Fruit fly (Drosophila melanogaster) whole organism, wandering third instar larva: ENCODE measurements around the gene CG4666.
A peak's percentile ranks its signal among the peaks of the same experiment; 100 is the strongest.

Experiments
- Abd-B ChIP-seq: fragments of >200 bp; optimal IDR thresholded peaks from 2 replicates; lab custom pipeline; 2017; ENCODE audit warnings: missing biosample characterization, missing genetic modification characterization
- CG32264 ChIP-seq: fragments of 200-800 bp; sonication (Bioruptor generic); optimal IDR thresholded peaks from 2 replicates; lab custom pipeline; 2016; ENCODE audit warnings: missing biosample characterization, missing genetic modification characterization
- CG9705 ChIP-seq: fragments of 200-800 bp; sonication (Bioruptor generic); optimal IDR thresholded peaks from 2 replicates; lab custom pipeline; 2018; ENCODE audit warnings: missing biosample characterization, mild to moderate bottlenecking, missing genetic modification characterization
- CrebA ChIP-seq: fragments of 200-800 bp; sonication (Bioruptor generic); optimal IDR thresholded peaks from 2 replicates; lab custom pipeline; 2016; ENCODE audit warnings: missing biosample characterization, mild to moderate bottlenecking, missing genetic modification characterization, borderline replicate concordance
- Dfd ChIP-seq: fragments of >200 bp; optimal IDR thresholded peaks from 2 replicates; lab custom pipeline; 2017; ENCODE audit warnings: missing biosample characterization, missing genetic modification characterization
- Dif ChIP-seq: fragments of 200-275, 200-300 bp; sonication (Bioruptor generic); optimal IDR thresholded peaks from 2 replicates; lab custom pipeline; 2018; ENCODE audit warnings: missing biosample characterization, missing genetic modification characterization; ENCODE audit not compliant: partially characterized antibody
- GATAd ChIP-seq: sonication (Bioruptor generic); optimal IDR thresholded peaks from 2 replicates; lab custom pipeline; 2016; ENCODE audit warnings: missing biosample characterization, missing genetic modification characterization
- HLH106 ChIP-seq: fragments of 200-800 bp; optimal IDR thresholded peaks from 3 replicates; lab custom pipeline; 2019; ENCODE audit warnings: missing biosample characterization, mild to moderate bottlenecking, missing genetic modification characterization, moderate library complexity
- Hnf4 ChIP-seq: fragments of 200-800 bp; sonication (Bioruptor generic); optimal IDR thresholded peaks from 2 replicates; lab custom pipeline; 2016; ENCODE audit warnings: missing biosample characterization, mild to moderate bottlenecking, missing genetic modification characterization
- Hr78 ChIP-seq: fragments of >200 bp; optimal IDR thresholded peaks from 2 replicates; lab custom pipeline; 2017; ENCODE audit warnings: missing biosample characterization, missing genetic modification characterization
- Hr83 ChIP-seq: fragments of 200-300 bp; sonication (Bioruptor generic); optimal IDR thresholded peaks from 2 replicates; lab custom pipeline; 2016; ENCODE audit warnings: missing biosample characterization, mild to moderate bottlenecking, missing genetic modification characterization, moderate library complexity; ENCODE audit not compliant: poor library complexity, severe bottlenecking
- Jra ChIP-seq: sonication (Bioruptor generic); optimal IDR thresholded peaks from 2 replicates; lab custom pipeline; 2016; ENCODE audit warnings: missing biosample characterization, missing genetic modification characterization
- Mio ChIP-seq: sonication (Bioruptor generic); optimal IDR thresholded peaks from 2 replicates; lab custom pipeline; 2016; ENCODE audit warnings: missing biosample characterization, missing genetic modification characterization
- Myc ChIP-seq: fragments of >200 bp; optimal IDR thresholded peaks from 2 replicates; lab custom pipeline; 2017
- N ChIP-seq: fragments of >200 bp; optimal IDR thresholded peaks from 2 replicates; lab custom pipeline; 2018; ENCODE audit warnings: missing biosample characterization, missing external identifiers, missing genetic modification characterization
- OdsH ChIP-seq: fragments of 200-800 bp; sonication (Bioruptor generic); optimal IDR thresholded peaks from 2 replicates; lab custom pipeline; 2016; ENCODE audit warnings: missing biosample characterization, mild to moderate bottlenecking, missing genetic modification characterization
- Rel ChIP-seq, 2 experiments: fragments of 200-800 bp; sonication (Bioruptor generic) in 1 of 2; optimal IDR thresholded peaks; 2 replicates in 1 of 2; 3 replicates in 1 of 2; lab custom pipeline; 2016 to 2019; ENCODE audit warnings: mild to moderate bottlenecking in 2 of 2, missing biosample characterization in 2 of 2, missing genetic modification characterization in 2 of 2, moderate library complexity in 1 of 2
- Sp1 ChIP-seq: fragments of 200-800 bp; sonication (Bioruptor generic); optimal IDR thresholded peaks from 3 replicates; lab custom pipeline; 2019; ENCODE audit warnings: missing biosample characterization, mild to moderate bottlenecking, missing genetic modification characterization, moderate library complexity
- Vsx2 ChIP-seq: fragments of 200-300, 225-300 bp; sonication (Bioruptor generic); optimal IDR thresholded peaks from 2 replicates; lab custom pipeline; 2018; ENCODE audit warnings: missing biosample characterization, missing genetic modification characterization; ENCODE audit not compliant: partially characterized antibody
- br ChIP-seq: fragments of 200-800 bp; sonication (Bioruptor generic); optimal IDR thresholded peaks from 2 replicates; lab custom pipeline; 2016; ENCODE audit warnings: missing biosample characterization, missing genetic modification characterization
- brk ChIP-seq: fragments of 200-800 bp; sonication (Bioruptor generic); optimal IDR thresholded peaks from 2 replicates; lab custom pipeline; 2016; ENCODE audit warnings: missing biosample characterization, mild to moderate bottlenecking, missing genetic modification characterization
- dl ChIP-seq, 2 experiments: fragments of 175-275, 200-275 bp in 1 of 2; fragments of 200-275 bp in 1 of 2; sonication (Bioruptor generic); optimal IDR thresholded peaks; lab custom pipeline; 2018; ENCODE audit warnings: mild to moderate bottlenecking in 2 of 2, missing biosample characterization in 2 of 2, missing genetic modification characterization in 2 of 2, moderate library complexity in 2 of 2; ENCODE audit not compliant: partially characterized antibody in 2 of 2, insufficient read depth in 1 of 2
- dmrt93B ChIP-seq: fragments of 200-800 bp; sonication (Bioruptor generic); optimal IDR thresholded peaks from 2 replicates; lab custom pipeline; 2018; ENCODE audit warnings: missing biosample characterization, mild to moderate bottlenecking, missing genetic modification characterization
- dsf ChIP-seq: sonication (Bioruptor generic); optimal IDR thresholded peaks from 2 replicates; lab custom pipeline; 2016; ENCODE audit warnings: missing biosample characterization, missing genetic modification characterization, borderline replicate concordance
- ey ChIP-seq: fragments of 200-800 bp; sonication (Bioruptor generic); optimal IDR thresholded peaks from 2 replicates; lab custom pipeline; 2016; ENCODE audit warnings: missing biosample characterization, missing genetic modification characterization
- foxo ChIP-seq, 2 experiments: fragments of 200-800 bp; sonication (Bioruptor generic); optimal IDR thresholded peaks; 2 replicates in 1 of 2; 3 replicates in 1 of 2; lab custom pipeline; 2016 to 2017; ENCODE audit warnings: missing biosample characterization in 2 of 2, missing genetic modification characterization in 2 of 2
- fru ChIP-seq: fragments of 200-800 bp; sonication (Bioruptor generic); optimal IDR thresholded peaks from 3 replicates; lab custom pipeline; 2016; ENCODE audit warnings: missing biosample characterization, mild to moderate bottlenecking, missing genetic modification characterization
- h ChIP-seq: fragments of 200-800 bp; sonication (Bioruptor generic); optimal IDR thresholded peaks from 3 replicates; lab custom pipeline; 2016; ENCODE audit warnings: missing biosample characterization, mild to moderate bottlenecking, missing genetic modification characterization
- jim ChIP-seq: fragments of 175-275, 200-325 bp; sonication (Bioruptor generic); optimal IDR thresholded peaks from 2 replicates; lab custom pipeline; 2016; ENCODE audit warnings: missing biosample characterization, mild to moderate bottlenecking, missing genetic modification characterization
- lola ChIP-seq: fragments of >200 bp; optimal IDR thresholded peaks from 2 replicates; lab custom pipeline; 2017; ENCODE audit warnings: missing biosample characterization, missing genetic modification characterization
- pan ChIP-seq: fragments of >200 bp; optimal IDR thresholded peaks from 2 replicates; lab custom pipeline; 2017
- psq ChIP-seq: fragments of 200-800 bp; sonication (Bioruptor generic); optimal IDR thresholded peaks from 3 replicates; lab custom pipeline; 2017; ENCODE audit warnings: missing biosample characterization, mild to moderate bottlenecking, missing genetic modification characterization, moderate library complexity
- rgr ChIP-seq: fragments of 200-800 bp; sonication (Bioruptor generic); optimal IDR thresholded peaks from 3 replicates; lab custom pipeline; 2016; ENCODE audit warnings: missing biosample characterization, mild to moderate bottlenecking, missing genetic modification characterization
- sage ChIP-seq: fragments of 200-800 bp; sonication (Bioruptor generic); optimal IDR thresholded peaks from 2 replicates; lab custom pipeline; 2016; ENCODE audit warnings: missing biosample characterization, mild to moderate bottlenecking, missing genetic modification characterization
- sv ChIP-seq: fragments of 200-800 bp; sonication (Bioruptor generic); optimal IDR thresholded peaks from 3 replicates; lab custom pipeline; 2016; ENCODE audit warnings: missing biosample characterization, missing genetic modification characterization
- tai ChIP-seq: sonication (Bioruptor generic); optimal IDR thresholded peaks from 2 replicates; lab custom pipeline; 2016; ENCODE audit warnings: missing biosample characterization, missing genetic modification characterization
- usp ChIP-seq: fragments of >200 bp; optimal IDR thresholded peaks from 2 replicates; lab custom pipeline; 2017; ENCODE audit warnings: missing biosample characterization, missing genetic modification characterization
- woc ChIP-seq: sonication (Bioruptor generic); optimal IDR thresholded peaks from 2 replicates; lab custom pipeline; 2016; ENCODE audit warnings: missing biosample characterization, mild to moderate bottlenecking, missing genetic modification characterization

The CG4666 gene

DNA sequence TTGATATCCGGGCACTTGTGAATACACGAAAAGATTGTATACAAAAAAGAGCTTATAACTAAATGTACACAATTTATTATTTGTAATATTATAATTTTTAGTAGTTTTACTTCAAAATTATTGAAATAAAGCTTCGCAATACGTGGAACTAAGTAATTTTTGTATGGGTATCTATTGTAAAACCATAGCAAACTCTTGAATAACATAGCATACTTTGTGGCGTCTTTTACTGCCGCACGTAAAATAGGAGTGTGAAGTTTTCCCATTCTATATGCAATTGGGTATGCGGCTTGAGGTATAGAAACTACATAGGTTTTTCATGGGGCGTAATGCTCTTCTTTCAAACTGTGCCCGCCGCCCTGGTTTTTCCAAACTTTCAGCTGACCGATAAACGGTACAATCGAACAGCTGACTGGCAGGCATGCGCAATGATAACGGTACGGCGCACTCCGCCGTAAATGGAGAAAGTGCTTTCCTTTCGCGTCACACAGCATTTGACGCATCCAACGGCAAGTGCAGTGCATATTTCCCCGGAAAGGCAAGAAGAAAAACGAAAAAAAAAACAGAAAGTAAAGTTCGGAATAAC lies 38.1 kb downstream of the CG4666 start, which contains the start of gene CG5937:
CG5937 (plus strand) TSS at position 575 of the 586 bp plus-strand sequence.
- no peak for TF ChIP-seq CG32264
- TF ChIP-seq HLH106 = peak; percentile 1

DNA sequence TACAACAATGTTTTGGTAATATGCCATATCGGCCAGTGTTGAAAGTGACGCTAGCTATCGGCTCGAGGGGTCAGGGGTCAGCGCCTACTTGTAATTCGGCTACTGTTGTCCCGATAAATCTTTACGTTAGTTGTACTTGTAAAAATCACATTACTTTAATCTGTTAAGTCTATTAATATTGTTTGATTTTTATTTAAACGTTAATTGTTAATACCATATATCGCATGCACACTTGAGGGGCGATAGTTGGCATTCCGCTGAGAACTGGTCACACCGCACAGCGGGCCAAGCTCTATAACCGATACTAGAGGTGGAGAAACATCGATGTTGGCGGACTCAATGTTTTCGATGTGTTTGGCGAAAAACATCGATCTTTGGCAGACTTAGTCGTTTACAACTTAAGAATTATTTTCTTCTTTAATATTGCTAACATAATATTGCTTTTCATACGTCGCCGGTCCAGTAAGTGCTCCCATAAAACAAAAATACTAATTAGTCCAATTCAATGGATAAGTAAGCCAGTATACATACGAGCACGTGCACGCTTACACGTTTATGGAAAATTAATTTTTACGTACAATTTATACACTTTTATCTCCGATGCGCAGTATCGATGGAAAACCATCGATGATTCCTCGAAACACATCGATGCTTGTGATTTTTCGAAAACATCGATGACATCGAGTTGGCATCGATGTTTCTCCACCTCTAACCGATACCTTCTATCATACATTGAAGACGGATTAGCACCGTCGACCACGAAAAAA lies 40.2 kb downstream of the CG4666 start, which contains the start of the genes rux and MCTS1:
rux (minus strand) TSS at position 621 of the 767 bp plus-strand sequence.
MCTS1 (plus strand) TSS at position 713 of the 767 bp plus-strand sequence.
- TF ChIP-seq Hnf4 (peak; percentile 55), dsf (GFP tag; lab: Kevin White, UChicago) (no peak), sv (GFP tag; lab: Kevin White, UChicago) (no peak), Dfd (GFP tag; lab: Kevin White, UChicago) (no peak), Mio (GFP tag; lab: Kevin White, UChicago) (no peak), br (GFP tag; lab: Kevin White, UChicago) (peak; percentile 32), brk (GFP tag; lab: Kevin White, UChicago) (peak; percentile 52), Abd-B (no peak), CG9705 (no peak), OdsH (GFP tag; lab: Kevin White, UChicago) (peak; percentile 16), lola (GFP tag; lab: Kevin White, UChicago) (no peak), Hr78 (peak; percentile 63), dl (GFP tag; optimal IDR thresholded peaks at IDR 0.05; lab: Kevin White, UChicago; ENCODE audit: insufficient read depth in 1 of 2, partially characterized antibody in 2 of 2) (no peak), h (GFP tag; lab: Kevin White, UChicago) (peak; percentile 35), N (GFP tag; lab: Kevin White, UChicago) (no peak), Myc (lab: Kevin White, UChicago) (no peak), woc (GFP tag; lab: Kevin White, UChicago) (peak; percentile 72), foxo (GFP tag; optimal IDR thresholded peaks at IDR 0.05; lab: Kevin White, UChicago) (peak in 1 of 2 experiments; percentile 52), psq (GFP tag; lab: Kevin White, UChicago) (peak; percentile 17), Vsx2 (GFP tag; lab: Kevin White, UChicago) (no peak), GATAd (GFP tag; lab: Kevin White, UChicago) (peak; percentile 60), HLH106 (peak; percentile 29), Rel (GFP tag; optimal IDR thresholded peaks at IDR 0.05; lab: Kevin White, UChicago) (no peak), Rel (tag; optimal IDR thresholded peaks at IDR 0.05; lab: Kevin White, UChicago) (no peak), Dif (no peak), fru (GFP tag; lab: Kevin White, UChicago) (peak; percentile 57), ey (GFP tag; lab: Kevin White, UChicago) (peak; percentile 4), Jra (GFP tag; lab: Kevin White, UChicago) (peak; percentile 39), dmrt93B (GFP tag; lab: Kevin White, UChicago) (peak; percentile 25), jim (GFP tag; lab: Kevin White, UChicago) (no peak), sage (no peak), pan (no peak), CrebA (GFP tag; lab: Kevin White, UChicago) (no peak), usp (no peak), tai (GFP tag; lab: Kevin White, UChicago) (peak; percentile 54), CG32264 (no peak), Sp1 (no peak), rgr (peak; percentile 26), Hr83 (GFP tag; lab: Kevin White, UChicago) (peak; percentile 60)
